Fruit fly (Drosophila melanogaster) whole organism, embryonic: ENCODE data around the gene CG17029.

Experiments
- BtbVII ChIP-seq: fragments of 200-800 bp; sonication (Bioruptor generic); optimal IDR thresholded peaks from 3 replicates; lab custom pipeline; 2017; ENCODE audit warnings: missing biosample characterization, mild to moderate bottlenecking, missing genetic modification characterization
- CG12104 ChIP-seq: fragments of 200-800 bp; sonication (Bioruptor generic); optimal IDR thresholded peaks from 3 replicates; lab custom pipeline; 2016; ENCODE audit warnings: missing biosample characterization, missing genetic modification characterization
- CG12659 ChIP-seq: fragments of 200-800 bp; sonication (Bioruptor generic); optimal IDR thresholded peaks from 3 replicates; lab custom pipeline; 2017; ENCODE audit warnings: mild to moderate bottlenecking, missing biosample characterization, missing genetic modification reagents, missing genetic modification characterization
- CG17328 ChIP-seq: fragments of 200-800 bp; sonication (Bioruptor generic); IDR thresholded peaks from 2 replicates; pipeline ENCODE4 v1.3.6; 2022; ENCODE audit warnings: missing biosample characterization, missing genetic modification characterization
- CG18599 ChIP-seq: fragments of 200-800 bp; sonication (Bioruptor generic); optimal IDR thresholded peaks from 3 replicates; lab custom pipeline; 2017; ENCODE audit warnings: missing biosample characterization, missing genetic modification characterization, mild to moderate bottlenecking, moderate library complexity, missing genetic modification reagents
- CG30403 ChIP-seq: fragments of 200-800 bp; sonication (Bioruptor generic); optimal IDR thresholded peaks from 3 replicates; lab custom pipeline; 2016; ENCODE audit warnings: missing biosample characterization, missing genetic modification characterization
- CG31224 ChIP-seq: fragments of 200-800 bp; sonication (Bioruptor generic); IDR thresholded peaks from 2 replicates; pipeline ENCODE4 v1.3.6; 2022; ENCODE audit warnings: missing biosample characterization, missing genetic modification characterization
- CG34224 ChIP-seq: fragments of 200-800 bp; sonication (Bioruptor generic); IDR thresholded peaks from 3 replicates; pipeline ENCODE4 v1.3.6; 2022; ENCODE audit warnings: missing biosample characterization, missing genetic modification characterization; ENCODE audit not compliant: partially characterized antibody
- CG3995 ChIP-seq: fragments of 200-800 bp; sonication (Bioruptor generic); optimal IDR thresholded peaks from 3 replicates; lab custom pipeline; 2016; ENCODE audit warnings: missing biosample characterization, missing genetic modification characterization
- CG4404 ChIP-seq: fragments of 200-800 bp; sonication (Bioruptor generic); IDR thresholded peaks from 2 replicates; pipeline ENCODE4 v1.3.6; 2022; ENCODE audit warnings: missing biosample characterization, missing genetic modification characterization
- CG4424 ChIP-seq: fragments of 200-800 bp; sonication (Bioruptor generic); optimal IDR thresholded peaks from 3 replicates; lab custom pipeline; 2016; ENCODE audit warnings: missing biosample characterization, missing genetic modification characterization
- CG6175 ChIP-seq: fragments of 200-800 bp; sonication (Bioruptor generic); IDR thresholded peaks from 3 replicates; pipeline ENCODE4 v1.3.6; 2022; ENCODE audit warnings: missing biosample characterization, missing genetic modification characterization
- CG6272 ChIP-seq: fragments of 200-800 bp; sonication (Bioruptor generic); IDR thresholded peaks from 2 replicates; pipeline ENCODE4 v1.3.6; 2022; ENCODE audit warnings: missing biosample characterization, missing genetic modification characterization
- CG6791 ChIP-seq: fragments of 200-800 bp; sonication (Bioruptor generic); IDR thresholded peaks from 3 replicates; pipeline ENCODE4 v1.3.6; 2022; ENCODE audit warnings: missing biosample characterization, missing genetic modification characterization; ENCODE audit not compliant: partially characterized antibody
- CG6854 ChIP-seq: fragments of 200-800 bp; sonication (Bioruptor generic); optimal IDR thresholded peaks from 3 replicates; lab custom pipeline; 2017; ENCODE audit warnings: missing biosample characterization, mild to moderate bottlenecking, missing genetic modification characterization
- CG7556 ChIP-seq: fragments of 200-800 bp; sonication (Bioruptor generic); optimal IDR thresholded peaks from 2 replicates; lab custom pipeline; 2017; ENCODE audit warnings: missing biosample characterization, mild to moderate bottlenecking, missing genetic modification characterization
- CG7839 ChIP-seq: fragments of 200-800 bp; sonication (Bioruptor generic); optimal IDR thresholded peaks from 3 replicates; lab custom pipeline; 2018; ENCODE audit warnings: missing biosample characterization, mild to moderate bottlenecking, missing genetic modification characterization, moderate library complexity
- CG9932 ChIP-seq: fragments of 200-800 bp; sonication (Bioruptor generic); IDR thresholded peaks from 2 replicates; pipeline ENCODE4 v1.3.6; 2022; ENCODE audit warnings: missing biosample characterization, missing genetic modification characterization
- Chrac-16 ChIP-seq: fragments of 200-800 bp; sonication (Bioruptor generic); optimal IDR thresholded peaks from 3 replicates; lab custom pipeline; 2016; ENCODE audit warnings: missing biosample characterization, missing genetic modification characterization
- CkIIα-i1 ChIP-seq: fragments of 200-800 bp; sonication (Bioruptor generic); IDR thresholded peaks from 2 replicates; pipeline ENCODE4 v1.3.6; 2022; ENCODE audit warnings: missing biosample characterization, missing genetic modification characterization
- Dll ChIP-seq: fragments of 200-800 bp; sonication (Bioruptor generic); IDR thresholded peaks from 4 replicates; pipeline ENCODE4 v1.3.6; 2022; ENCODE audit warnings: missing biosample characterization, missing genetic modification characterization; ENCODE audit not compliant: partially characterized antibody
- Dp ChIP-seq: fragments of 200-800 bp; sonication (Bioruptor generic); optimal IDR thresholded peaks from 2 replicates; lab custom pipeline; 2018; ENCODE audit warnings: missing biosample characterization, mild to moderate bottlenecking, missing genetic modification characterization, moderate library complexity
- E2f2 ChIP-seq: fragments of 200-800 bp; sonication (Bioruptor generic); IDR thresholded peaks from 2 replicates; pipeline ENCODE4 v1.3.6; 2022; ENCODE audit warnings: missing biosample characterization, missing genetic modification characterization
- Ets65A ChIP-seq: fragments of 200-800 bp; sonication (Bioruptor generic); peaks from one replicate; lab custom pipeline; 2016; ENCODE audit warnings: missing biosample characterization, missing genetic modification characterization
- Ets97D ChIP-seq: fragments of 200-800 bp; sonication (Bioruptor generic); optimal IDR thresholded peaks from 3 replicates; lab custom pipeline; 2016; ENCODE audit warnings: missing biosample characterization, missing genetic modification characterization
- Hey ChIP-seq: fragments of 200-800 bp; sonication (Bioruptor generic); optimal IDR thresholded peaks from 3 replicates; lab custom pipeline; 2018; ENCODE audit warnings: missing biosample characterization, mild to moderate bottlenecking, missing genetic modification characterization
- MBD-R2 ChIP-seq: fragments of 200-800 bp; sonication (Bioruptor generic); IDR thresholded peaks from 2 replicates; pipeline ENCODE4 v1.3.6; 2022; ENCODE audit warnings: missing biosample characterization, missing genetic modification characterization
- MESR4 ChIP-seq: fragments of 200-800 bp; sonication (Bioruptor generic); optimal IDR thresholded peaks from 2 replicates; lab custom pipeline; 2018; ENCODE audit warnings: missing biosample characterization, mild to moderate bottlenecking, missing genetic modification characterization, moderate library complexity
- Med ChIP-seq: fragments of 200-800 bp; sonication (Bioruptor generic); peaks from one replicate; lab custom pipeline; 2016; ENCODE audit warnings: missing biosample characterization, missing genetic modification characterization, mild to moderate bottlenecking, inconsistent platforms, moderate library complexity
- Meics ChIP-seq: fragments of 200-800 bp; sonication (Bioruptor generic); optimal IDR thresholded peaks from 2 replicates; lab custom pipeline; 2017; ENCODE audit warnings: missing biosample characterization, mild to moderate bottlenecking, missing genetic modification characterization
- NC2α ChIP-seq: fragments of 200-800 bp; sonication (Bioruptor generic); optimal IDR thresholded peaks from 2 replicates; lab custom pipeline; 2016; ENCODE audit warnings: missing biosample characterization, missing genetic modification characterization
- Nf-YB ChIP-seq: fragments of 200-800 bp; sonication (Bioruptor generic); optimal IDR thresholded peaks from 3 replicates; lab custom pipeline; 2019; ENCODE audit warnings: missing biosample characterization, mild to moderate bottlenecking, missing genetic modification characterization, moderate library complexity
- Sox102F ChIP-seq: fragments of 200-800 bp; sonication (Bioruptor generic); optimal IDR thresholded peaks from 2 replicates; lab custom pipeline; 2018; ENCODE audit warnings: missing biosample characterization, mild to moderate bottlenecking, missing genetic modification characterization, moderate library complexity
- chm ChIP-seq: fragments of 200-800 bp; sonication (Bioruptor generic); IDR thresholded peaks from 2 replicates; pipeline ENCODE4 v1.3.6; 2022; ENCODE audit warnings: missing biosample characterization, missing genetic modification characterization
- ci ChIP-seq: fragments of 200-800 bp; sonication (Bioruptor generic); IDR thresholded peaks from 3 replicates; pipeline ENCODE4 v1.3.6; 2022; ENCODE audit warnings: missing biosample characterization, missing genetic modification characterization
- crp ChIP-seq, 2 experiments: fragments of 200-800 bp; sonication (Bioruptor generic); optimal IDR thresholded peaks; 2 replicates in 1 of 2; 3 replicates in 1 of 2; lab custom pipeline; 2017; ENCODE audit warnings: missing biosample characterization in 2 of 2, missing genetic modification characterization in 2 of 2, mild to moderate bottlenecking in 1 of 2, moderate library complexity in 1 of 2
- fd96Cb ChIP-seq: fragments of 200-800 bp; sonication (Bioruptor generic); optimal IDR thresholded peaks from 2 replicates; lab custom pipeline; 2018; ENCODE audit warnings: missing biosample characterization, mild to moderate bottlenecking, missing genetic modification characterization, moderate library complexity
- gfzf ChIP-seq: fragments of 200-800 bp; sonication (Bioruptor generic); optimal IDR thresholded peaks from 2 replicates; lab custom pipeline; 2016; ENCODE audit warnings: missing biosample characterization, mild to moderate bottlenecking, missing genetic modification characterization, moderate library complexity
- klu ChIP-seq: fragments of 200-800 bp; sonication (Bioruptor generic); IDR thresholded peaks from 2 replicates; pipeline ENCODE4 v1.3.6; 2022; ENCODE audit warnings: missing biosample characterization, missing genetic modification characterization
- nerfin-1 ChIP-seq: fragments of 200-800 bp; sonication (Bioruptor generic); optimal IDR thresholded peaks from 3 replicates; lab custom pipeline; 2019; ENCODE audit warnings: missing biosample characterization, mild to moderate bottlenecking, missing genetic modification characterization, moderate library complexity
- oc ChIP-seq: fragments of 200-800 bp; sonication (Bioruptor generic); optimal IDR thresholded peaks from 2 replicates; lab custom pipeline; 2018; ENCODE audit warnings: missing biosample characterization, mild to moderate bottlenecking, missing genetic modification characterization, moderate library complexity
- odd ChIP-seq: fragments of 200-800 bp; sonication (Bioruptor generic); optimal IDR thresholded peaks from 2 replicates; lab custom pipeline; 2017; ENCODE audit warnings: missing biosample characterization, mild to moderate bottlenecking, missing genetic modification characterization
- peb ChIP-seq: fragments of 200-800 bp; sonication (Bioruptor generic); IDR thresholded peaks from 2 replicates; pipeline ENCODE4 v1.3.6; 2022; ENCODE audit warnings: missing biosample characterization, missing genetic modification characterization
- slbo ChIP-seq: fragments of 200-800 bp; sonication (Bioruptor generic); IDR thresholded peaks from 2 replicates; pipeline ENCODE4 v1.3.6; 2022; ENCODE audit warnings: missing biosample characterization, missing genetic modification characterization
- stwl ChIP-seq: fragments of 200-800 bp; sonication (Bioruptor generic); optimal IDR thresholded peaks from 3 replicates; lab custom pipeline; 2018; ENCODE audit warnings: missing biosample characterization, mild to moderate bottlenecking, missing genetic modification characterization, moderate library complexity
- unc-4 ChIP-seq: fragments of 200-800 bp; sonication (Bioruptor generic); IDR thresholded peaks from 2 replicates; pipeline ENCODE4 v1.3.6; 2022; ENCODE audit warnings: missing biosample characterization, missing genetic modification characterization; ENCODE audit not compliant: partially characterized antibody
- vvl ChIP-seq: fragments of 200-800 bp; sonication (Bioruptor generic); IDR thresholded peaks from 2 replicates; pipeline ENCODE4 v1.3.6; 2022; ENCODE audit warnings: missing biosample characterization, missing genetic modification characterization

Gene CG17029

dm6 chr3L:15982783-15983432 lies 6.2 kb downstream of the CG17029 start, which contains the start of the genes brm and Arl1 (continued):
- TF ChIP-seq fd96Cb (tag; lab: Kevin White, UChicago), result peak; percentile 98
- no peak for TF ChIP-seq NC2α (GFP tag; lab: Kevin White, UChicago)
- TF ChIP-seq CG6175 (GFP tag; lab: Robert Waterston, UW), result peak; percentile 99
- TF ChIP-seq CG4404, result peak; percentile 99
- TF ChIP-seq Meics, result peak; percentile 98
- peak; percentile 99 for TF ChIP-seq CG7839 (tag; lab: Kevin White, UChicago)
- peak; percentile 99 for TF ChIP-seq CG17328 (GFP tag; lab: Robert Waterston, UW)
- TF ChIP-seq CG34224, result no peak
- peak; percentile 92 for TF ChIP-seq CkIIα-i1
- TF ChIP-seq chm (GFP tag; lab: Robert Waterston, UW), result peak; percentile 97
- peak; percentile 94 for TF ChIP-seq CG6854 (GFP tag; lab: Kevin White, UChicago)
- TF ChIP-seq Nf-YB, result peak; percentile 85

dm6 chr3L:15987635-15988034 lies 11.0 kb downstream of the CG17029 start, which contains the start of gene PolD1:
Gene PolD1 (minus strand): TSS chr3L:15987815.
- TF ChIP-seq Ets65A (GFP tag; lab: Kevin White, UChicago), result peak; percentile 43
- peak; percentile 50 for TF ChIP-seq E2f2 (GFP tag; lab: Robert Waterston, UW)
- TF ChIP-seq gfzf (GFP tag; lab: Kevin White, UChicago), result peak; percentile 55
- peak; percentile 31 for TF ChIP-seq MBD-R2 (GFP tag; lab: Robert Waterston, UW)
- peak; percentile 16 for TF ChIP-seq Med
- no peak for TF ChIP-seq stwl
- TF ChIP-seq CG12104 (GFP tag; lab: Kevin White, UChicago), result no peak
- TF ChIP-seq CG9932, result no peak
- TF ChIP-seq CG3995, result peak; percentile 74
- TF ChIP-seq CG4424 (GFP tag; lab: Kevin White, UChicago), result peak; percentile 1
- TF ChIP-seq Dp (GFP tag; lab: Kevin White, UChicago), result peak; percentile 51
- no peak for TF ChIP-seq vvl
- TF ChIP-seq Chrac-16, result peak; percentile 5

dm6 chr3L:15988039-15988546 lies 11.4 kb downstream of the CG17029 start, which contains the start of gene Hip14:
Gene Hip14 (plus strand): TSS chr3L:15988236.
- no peak for TF ChIP-seq peb (GFP tag; lab: Robert Waterston, UW)
- TF ChIP-seq klu (GFP tag; lab: Robert Waterston, UW), result 0 out of 2 replicates have a peak, but pooled peaks have one; percentile 17
- TF ChIP-seq CG7556, result peak; percentile 23
- no peak for TF ChIP-seq Hey
- TF ChIP-seq crp (GFP tag; optimal IDR thresholded peaks at IDR 0.05; lab: Kevin White, UChicago), result peak in 1 of 2 experiments; percentile 0
- TF ChIP-seq Ets97D (GFP tag; lab: Kevin White, UChicago), result peak; percentile 46
- peak; percentile 68 for TF ChIP-seq slbo (GFP tag; lab: Robert Waterston, UW)
- TF ChIP-seq CG30403 (GFP tag; lab: Kevin White, UChicago), result peak; percentile 43
- no peak for TF ChIP-seq oc (tag; lab: Kevin White, UChicago)
- TF ChIP-seq CG18599 (GFP tag; lab: Kevin White, UChicago), result peak; percentile 44
- peak; percentile 80 for TF ChIP-seq nerfin-1 (tag; lab: Kevin White, UChicago)
- peak; percentile 62; the same call in 2 of the 3 replicates for TF ChIP-seq ci (GFP tag; lab: Robert Waterston, UW)
- TF ChIP-seq odd (GFP tag; lab: Kevin White, UChicago), result no peak
- TF ChIP-seq CG6272, result 0 out of 2 replicates have a peak, but pooled peaks have one; percentile 4
- TF ChIP-seq unc-4 (GFP tag; lab: Robert Waterston, UW), result peak; percentile 42; the same call in 1 of the 2 replicates
- TF ChIP-seq CG31224, result no peak
- 0 out of 2 replicates have a peak, but pooled peaks have one; percentile 8 for TF ChIP-seq CG17328 (GFP tag; lab: Robert Waterston, UW)
- 0 out of 4 replicates have a peak, but pooled peaks have one; percentile 17 for TF ChIP-seq Dll (GFP tag; lab: Robert Waterston, UW)
- 0 out of 3 replicates have a peak, but pooled peaks have one; percentile 46 for TF ChIP-seq CG6791
- no peak for TF ChIP-seq Sox102F (GFP tag; lab: Kevin White, UChicago)
- TF ChIP-seq CG12659, result peak; percentile 70
- peak; percentile 98 for TF ChIP-seq MESR4 (GFP tag; lab: Kevin White, UChicago)
- peak; percentile 4 for TF ChIP-seq BtbVII (GFP tag; lab: Kevin White, UChicago)
